Fruit fly (Drosophila melanogaster) whole organism, embryonic: ENCODE data around the gene CG12016.
A peak's percentile ranks its signal among the peaks of the same experiment; 100 is the strongest.

Experiments used
- B-H2 ChIP-seq: fragments of 200-800 bp; sonication (Bioruptor generic); optimal IDR thresholded peaks from 2 replicates; lab custom pipeline; 2018; ENCODE audit warnings: missing biosample characterization, mild to moderate bottlenecking, missing genetic modification characterization
- BEAF-32 ChIP-seq: fragments of 200-800 bp; sonication (Bioruptor generic); optimal IDR thresholded peaks from 3 replicates; lab custom pipeline; 2017; ENCODE audit warnings: missing biosample characterization, missing genetic modification characterization, mild to moderate bottlenecking, moderate library complexity, missing genetic modification reagents
- Bteb2 ChIP-seq: fragments of 200-800 bp; sonication (Bioruptor generic); optimal IDR thresholded peaks from 2 replicates; lab custom pipeline; 2016; ENCODE audit warnings: missing biosample characterization, missing genetic modification characterization
- CG10147 ChIP-seq: fragments of 200-800 bp; sonication (Bioruptor generic); optimal IDR thresholded peaks from 2 replicates; lab custom pipeline; 2019; ENCODE audit warnings: missing biosample characterization, mild to moderate bottlenecking, missing genetic modification characterization, moderate library complexity
- CG10979 ChIP-seq: fragments of 200-800 bp; sonication (Bioruptor generic); optimal IDR thresholded peaks from 2 replicates; lab custom pipeline; 2018; ENCODE audit warnings: missing biosample characterization, mild to moderate bottlenecking, missing genetic modification characterization, moderate library complexity
- CG12155 ChIP-seq: fragments of 200-800 bp; sonication (Bioruptor generic); optimal IDR thresholded peaks from 3 replicates; lab custom pipeline; 2016; ENCODE audit warnings: missing biosample characterization, missing genetic modification characterization
- CG12219 ChIP-seq: fragments of 200-800 bp; sonication (Bioruptor generic); optimal IDR thresholded peaks from 3 replicates; lab custom pipeline; 2018; ENCODE audit warnings: missing biosample characterization, mild to moderate bottlenecking, missing genetic modification characterization
- CG13424 ChIP-seq: fragments of 200-800 bp; sonication (Bioruptor generic); optimal IDR thresholded peaks from 2 replicates; lab custom pipeline; 2019; ENCODE audit warnings: missing biosample characterization, mild to moderate bottlenecking, missing genetic modification characterization, moderate library complexity
- CG14965 ChIP-seq: fragments of 200-800 bp; sonication (Bioruptor generic); optimal IDR thresholded peaks from 2 replicates; lab custom pipeline; 2016; ENCODE audit warnings: missing biosample characterization, missing genetic modification characterization, borderline replicate concordance
- CG17328 ChIP-seq: fragments of 200-800 bp; sonication (Bioruptor generic); IDR thresholded peaks from 2 replicates; pipeline ENCODE4 v1.3.6; 2022; ENCODE audit warnings: missing biosample characterization, missing genetic modification characterization
- CG17802 ChIP-seq: fragments of 200-800 bp; sonication (Bioruptor generic); optimal IDR thresholded peaks from 2 replicates; lab custom pipeline; 2018; ENCODE audit warnings: missing biosample characterization, mild to moderate bottlenecking, missing genetic modification characterization, moderate library complexity
- CG30403 ChIP-seq: fragments of 200-800 bp; sonication (Bioruptor generic); optimal IDR thresholded peaks from 3 replicates; lab custom pipeline; 2016; ENCODE audit warnings: missing biosample characterization, missing genetic modification characterization
- CG30431 ChIP-seq: fragments of 200-800 bp; sonication (Bioruptor generic); optimal IDR thresholded peaks from 2 replicates; lab custom pipeline; 2017; ENCODE audit warnings: missing biosample characterization, missing genetic modification characterization
- CG31388 ChIP-seq: fragments of 200-800 bp; sonication (Bioruptor generic); optimal IDR thresholded peaks from 2 replicates; lab custom pipeline; 2016; ENCODE audit warnings: missing biosample characterization, missing genetic modification characterization
- CG33213 ChIP-seq: fragments of 200-800 bp; sonication (Bioruptor generic); optimal IDR thresholded peaks from 3 replicates; lab custom pipeline; 2016; ENCODE audit warnings: missing biosample characterization, missing genetic modification characterization
- CG5953 ChIP-seq: fragments of 200-800 bp; sonication (Bioruptor generic); IDR thresholded peaks from 2 replicates; pipeline ENCODE4 v1.3.6; 2022; ENCODE audit warnings: missing biosample characterization, missing genetic modification characterization
- CG6654 ChIP-seq: fragments of 200-800 bp; sonication (Bioruptor generic); optimal IDR thresholded peaks from 2 replicates; lab custom pipeline; 2017; ENCODE audit warnings: missing biosample characterization, mild to moderate bottlenecking, missing genetic modification characterization
- CG6683 ChIP-seq: fragments of 200-800 bp; sonication (Bioruptor generic); optimal IDR thresholded peaks from 2 replicates; lab custom pipeline; 2017; ENCODE audit warnings: missing biosample characterization, mild to moderate bottlenecking, missing genetic modification characterization, missing genetic modification reagents
- CG7987 ChIP-seq: fragments of 200-800 bp; sonication (Bioruptor generic); optimal IDR thresholded peaks from 2 replicates; lab custom pipeline; 2018; ENCODE audit warnings: missing biosample characterization, mild to moderate bottlenecking, missing genetic modification characterization, moderate library complexity
- CG9437 ChIP-seq: fragments of 200-800 bp; sonication (Bioruptor generic); optimal IDR thresholded peaks from 2 replicates; lab custom pipeline; 2018; ENCODE audit warnings: missing biosample characterization, mild to moderate bottlenecking, missing genetic modification characterization
- HLHmδ ChIP-seq: fragments of 200-800 bp; sonication (Bioruptor generic); optimal IDR thresholded peaks from 2 replicates; lab custom pipeline; 2018; ENCODE audit warnings: missing biosample characterization, mild to moderate bottlenecking, missing genetic modification characterization, moderate library complexity
- Hand ChIP-seq: fragments of 200-800 bp; sonication (Bioruptor generic); optimal IDR thresholded peaks from 2 replicates; lab custom pipeline; 2017; ENCODE audit warnings: mild to moderate bottlenecking, missing biosample characterization, missing genetic modification reagents, missing genetic modification characterization
- Hey ChIP-seq: fragments of 200-800 bp; sonication (Bioruptor generic); optimal IDR thresholded peaks from 3 replicates; lab custom pipeline; 2018; ENCODE audit warnings: missing biosample characterization, mild to moderate bottlenecking, missing genetic modification characterization
- HmgD ChIP-seq: fragments of 200-800 bp; sonication (Bioruptor generic); optimal IDR thresholded peaks from 3 replicates; lab custom pipeline; 2016; ENCODE audit warnings: missing biosample characterization, missing genetic modification characterization
- HmgZ ChIP-seq: fragments of 200-800 bp; sonication (Bioruptor generic); optimal IDR thresholded peaks from 2 replicates; lab custom pipeline; 2018; ENCODE audit warnings: missing biosample characterization, mild to moderate bottlenecking, missing genetic modification characterization
- Hmr ChIP-seq: fragments of 200-800 bp; sonication (Bioruptor generic); optimal IDR thresholded peaks from 3 replicates; lab custom pipeline; 2017; ENCODE audit warnings: mild to moderate bottlenecking, missing biosample characterization, missing genetic modification reagents, missing genetic modification characterization
- Hr51 ChIP-seq, 2 experiments: fragments of 200-800 bp; sonication (Bioruptor generic); optimal IDR thresholded peaks; 2 replicates in 1 of 2; 3 replicates in 1 of 2; lab custom pipeline; 2016 to 2018; ENCODE audit warnings: missing biosample characterization in 2 of 2, missing genetic modification characterization in 2 of 2, mild to moderate bottlenecking in 1 of 2, moderate library complexity in 1 of 2
- PHDP ChIP-seq: fragments of 200-800 bp; sonication (Bioruptor generic); optimal IDR thresholded peaks from 3 replicates; lab custom pipeline; 2018; ENCODE audit warnings: missing biosample characterization, mild to moderate bottlenecking, missing genetic modification characterization, moderate library complexity
- Ptx1 ChIP-seq: fragments of 200-800 bp; sonication (Bioruptor generic); IDR thresholded peaks from 2 replicates; pipeline ENCODE4 v1.3.6; 2022; ENCODE audit warnings: missing biosample characterization, missing genetic modification characterization
- Six4 ChIP-seq: fragments of 200-800 bp; sonication (Bioruptor generic); optimal IDR thresholded peaks from 2 replicates; lab custom pipeline; 2016; ENCODE audit warnings: missing biosample characterization, missing genetic modification characterization
- Sry-δ ChIP-seq: fragments of 200-800 bp; sonication (Bioruptor generic); optimal IDR thresholded peaks from 2 replicates; lab custom pipeline; 2016; ENCODE audit warnings: missing biosample characterization, missing genetic modification characterization
- Taf1 ChIP-seq: fragments of 200-800 bp; sonication (Bioruptor generic); IDR thresholded peaks from 2 replicates; pipeline ENCODE4 v1.3.6; 2022; ENCODE audit warnings: missing biosample characterization, missing genetic modification characterization
- amos ChIP-seq: fragments of 200-800 bp; sonication (Bioruptor generic); IDR thresholded peaks from 2 replicates; pipeline ENCODE4 v1.3.6; 2022; ENCODE audit warnings: missing biosample characterization, missing genetic modification characterization; ENCODE audit not compliant: partially characterized antibody
- ase ChIP-seq: fragments of 200-800 bp; sonication (Bioruptor generic); IDR thresholded peaks from 3 replicates; pipeline ENCODE4 v1.3.6; 2022; ENCODE audit warnings: missing biosample characterization, missing genetic modification characterization
- chn ChIP-seq: fragments of 200-800 bp; sonication (Bioruptor generic); optimal IDR thresholded peaks from 2 replicates; lab custom pipeline; 2016; ENCODE audit warnings: missing biosample characterization, missing genetic modification characterization
- dati ChIP-seq: fragments of 200-800 bp; sonication (Bioruptor generic); IDR thresholded peaks from 2 replicates; pipeline ENCODE4 v1.3.6; 2022; ENCODE audit warnings: missing biosample characterization, missing genetic modification characterization
- gro ChIP-seq: fragments of 200-800 bp; sonication (Bioruptor generic); optimal IDR thresholded peaks from 2 replicates; lab custom pipeline; 2016; ENCODE audit warnings: missing biosample characterization, missing genetic modification characterization
- ind ChIP-seq: fragments of 200-800 bp; sonication (Bioruptor generic); optimal IDR thresholded peaks from 3 replicates; lab custom pipeline; 2016; ENCODE audit warnings: missing biosample characterization, missing genetic modification characterization
- jing ChIP-seq: fragments of 200-800 bp; sonication (Bioruptor generic); optimal IDR thresholded peaks from 2 replicates; lab custom pipeline; 2018; ENCODE audit warnings: missing biosample characterization, mild to moderate bottlenecking, missing genetic modification characterization
- kah ChIP-seq: fragments of 200-800 bp; sonication (Bioruptor generic); optimal IDR thresholded peaks from 2 replicates; lab custom pipeline; 2018; ENCODE audit warnings: missing biosample characterization, mild to moderate bottlenecking, missing genetic modification characterization
- kay ChIP-seq: fragments of 200-800 bp; sonication (Bioruptor generic); optimal IDR thresholded peaks from 2 replicates; lab custom pipeline; 2016; ENCODE audit warnings: missing biosample characterization, missing genetic modification characterization
- kni ChIP-seq: fragments of 200-800 bp; sonication (Bioruptor generic); optimal IDR thresholded peaks from 3 replicates; lab custom pipeline; 2017; ENCODE audit warnings: mild to moderate bottlenecking, missing biosample characterization, missing genetic modification reagents, missing genetic modification characterization
- knrl ChIP-seq: fragments of 200-800 bp; sonication (Bioruptor generic); IDR thresholded peaks from 3 replicates; pipeline ENCODE4 v1.3.6; 2022; ENCODE audit warnings: missing biosample characterization, missing genetic modification characterization; ENCODE audit not compliant: partially characterized antibody
- lola ChIP-seq, 3 experiments: fragments of >200 bp in 2 of 3; fragments of 200-800 bp in 1 of 3; sonication (Bioruptor generic) in 1 of 3; optimal IDR thresholded peaks; 2 replicates each; lab custom pipeline; 2017 to 2019; ENCODE audit warnings: missing biosample characterization in 3 of 3, missing genetic modification characterization in 3 of 3, mild to moderate bottlenecking in 1 of 3, moderate library complexity in 1 of 3
- onecut ChIP-seq: fragments of 200-800 bp; sonication (Bioruptor generic); IDR thresholded peaks from 2 replicates; pipeline ENCODE4 v1.3.6; 2022; ENCODE audit warnings: missing biosample characterization, missing genetic modification characterization
- pita ChIP-seq: fragments of 200-800 bp; sonication (Bioruptor generic); optimal IDR thresholded peaks from 2 replicates; lab custom pipeline; 2017; ENCODE audit warnings: missing biosample characterization, mild to moderate bottlenecking, missing genetic modification characterization
- slp2 ChIP-seq: fragments of 200-800 bp; sonication (Bioruptor generic); optimal IDR thresholded peaks from 2 replicates; lab custom pipeline; 2016; ENCODE audit warnings: missing biosample characterization, missing genetic modification characterization
- stc ChIP-seq: fragments of 200-800 bp; sonication (Bioruptor generic); IDR thresholded peaks from 2 replicates; pipeline ENCODE4 v1.3.6; 2022; ENCODE audit warnings: missing biosample characterization, missing genetic modification characterization
- tna ChIP-seq: fragments of 200-800 bp; sonication (Bioruptor generic); IDR thresholded peaks from 2 replicates; pipeline ENCODE4 v1.3.6; 2022; ENCODE audit warnings: missing biosample characterization, missing genetic modification characterization; ENCODE audit not compliant: partially characterized antibody
- wek ChIP-seq: fragments of 200-800 bp; sonication (Bioruptor generic); optimal IDR thresholded peaks from 3 replicates; lab custom pipeline; 2018; ENCODE audit warnings: missing biosample characterization, mild to moderate bottlenecking, missing genetic modification characterization, moderate library complexity

Gene CG12016

DNA sequence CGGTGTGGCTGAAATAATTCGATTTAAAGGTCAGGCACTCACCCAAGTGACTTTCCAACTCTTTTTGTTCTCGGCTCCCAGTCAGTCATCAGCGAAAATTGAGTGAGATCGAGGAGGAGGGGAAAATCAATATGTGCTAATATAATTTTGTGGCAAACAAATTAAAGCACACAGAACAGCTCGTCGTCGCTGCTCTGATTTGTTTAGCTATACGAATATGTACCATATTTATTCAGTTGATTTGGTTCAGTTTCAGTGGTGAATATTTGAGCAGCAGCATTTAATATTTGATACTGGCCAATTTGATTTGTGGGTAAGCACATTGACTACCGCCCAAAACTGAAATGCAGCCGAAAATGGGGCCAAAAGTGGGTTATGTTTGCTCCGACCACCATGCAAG, 13.9 kb upstream of the CG12016 start (continued):
- TF ChIP-seq CG30403 (no peak), jing (GFP tag; lab: Kevin White, UChicago) (no peak), HmgZ (peak; percentile 28), kni (GFP tag; lab: Kevin White, UChicago) (no peak), dati (GFP tag; lab: Robert Waterston, UW) (no peak), kah (no peak), CG10147 (GFP tag; lab: Kevin White, UChicago) (no peak), tna (GFP tag; lab: Robert Waterston, UW) (no peak), chn (no peak), Ptx1 (GFP tag; lab: Robert Waterston, UW) (no peak), pita (GFP tag; lab: Kevin White, UChicago) (no peak), CG12219 (GFP tag; lab: Kevin White, UChicago) (peak; percentile 21), Bteb2 (peak; percentile 35), CG31388 (GFP tag; lab: Kevin White, UChicago) (peak; percentile 22), CG6683 (GFP tag; lab: Kevin White, UChicago) (no peak), CG13424 (tag; lab: Kevin White, UChicago) (no peak), PHDP (tag; lab: Kevin White, UChicago) (peak; percentile 79), CG30431 (GFP tag; lab: Kevin White, UChicago) (peak; percentile 15), Hmr (peak; percentile 52), Hr51 (GFP tag; optimal IDR thresholded peaks at IDR 0.05; lab: Kevin White, UChicago) (no peak), CG9437 (GFP tag; lab: Kevin White, UChicago) (no peak), amos (no peak), lola (GFP tag; optimal IDR thresholded peaks at IDR 0.05; lab: Kevin White, UChicago) (peak in 1 of 3 experiments; percentile 49), Sry-δ (GFP tag; lab: Kevin White, UChicago) (no peak), B-H2 (GFP tag; lab: Kevin White, UChicago) (no peak), knrl (GFP tag; lab: Robert Waterston, UW) (no peak), Taf1 (GFP tag; lab: Robert Waterston, UW) (no peak), HLHmδ (GFP tag; lab: Kevin White, UChicago) (no peak), CG17328 (peak; percentile 19; the same call in 1 of the 2 replicates), Hey (no peak), CG12155 (GFP tag; lab: Kevin White, UChicago) (no peak), CG17802 (tag; lab: Kevin White, UChicago) (no peak), CG10979 (tag; lab: Kevin White, UChicago) (peak; percentile 39), onecut (GFP tag; lab: Robert Waterston, UW) (no peak), CG14965 (GFP tag; lab: Kevin White, UChicago) (peak; percentile 37), BEAF-32 (GFP tag; lab: Kevin White, UChicago) (no peak), CG6654 (GFP tag; lab: Kevin White, UChicago) (no peak), Hand (no peak), CG33213 (peak; percentile 47), CG5953 (GFP tag; lab: Robert Waterston, UW) (no peak), wek (GFP tag; lab: Kevin White, UChicago) (no peak), stc (GFP tag; lab: Robert Waterston, UW) (no peak), kay (GFP tag; lab: Kevin White, UChicago) (peak; percentile 31), ind (no peak), gro (GFP tag; lab: Kevin White, UChicago) (no peak), HmgD (GFP tag; lab: Kevin White, UChicago) (no peak), Six4 (GFP tag; lab: Kevin White, UChicago) (no peak), CG7987 (GFP tag; lab: Kevin White, UChicago) (peak; percentile 67), ase (GFP tag; lab: Robert Waterston, UW) (no peak), slp2 (GFP tag; lab: Kevin White, UChicago) (no peak)
